3 worm cellular contexts compared by ENCODE assay signal in the genomic region with DNA sequence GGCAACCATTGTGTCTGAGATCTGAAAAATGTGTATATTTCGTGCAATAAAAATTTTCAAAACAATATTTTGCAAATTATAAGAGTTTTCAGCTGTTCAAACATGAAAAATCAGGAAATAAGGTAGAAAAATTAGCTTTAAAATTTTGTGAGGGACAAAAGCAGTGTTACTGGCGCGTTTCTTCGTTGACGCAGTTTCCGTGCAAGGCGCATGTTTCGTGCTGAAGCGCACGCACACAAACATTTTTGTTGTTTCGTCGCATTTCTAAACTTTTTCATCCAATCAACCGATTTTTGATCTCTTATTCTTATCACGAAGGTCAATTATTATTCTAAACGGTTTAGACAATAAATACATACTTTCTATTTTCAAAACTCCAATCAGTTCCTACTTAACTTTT.
TF ChIP-seq lines count a peak whose summit lies in the region.

nifk-1 (minus strand) TSS at position 27 of the 400 bp plus-strand sequence.

TF ChIP-seq in whole organism, L1 larva, 84 proteins besides CTCF, POLR2A, EP300 and RAD21 (continued from another document and continues in another):
- peak; percentile 10 for TF ChIP-seq fkh-10 (GFP tag; optimal IDR thresholded peaks at IDR 0.05; lab: Kevin White, UChicago)
- no peak for TF ChIP-seq ceh-88 (GFP tag; IDR thresholded peaks at IDR 0.05; lab: Robert Waterston, UW)
- TF ChIP-seq isw-1 (GFP tag; IDR thresholded peaks at IDR 0.05; lab: Robert Waterston, UW) = no peak
- no peak for TF ChIP-seq sox-4 (tag; optimal IDR thresholded peaks at IDR 0.05; lab: Kevin White, UChicago)
- peak; percentile 59 for TF ChIP-seq nhr-19 (GFP tag; conservative IDR thresholded peaks at IDR 0.05; lab: Robert Waterston, UW)
- no peak for TF ChIP-seq nhr-76 (tag; optimal IDR thresholded peaks at IDR 0.05; lab: Kevin White, UChicago)
- TF ChIP-seq zip-4 (GFP tag; optimal IDR thresholded peaks at IDR 0.05; lab: Kevin White, UChicago) = no peak
- TF ChIP-seq pqm-1 (tag; optimal IDR thresholded peaks at IDR 0.05; lab: Kevin White, UChicago) = no peak
- TF ChIP-seq efl-1 (optimal IDR thresholded peaks at IDR 0.05; lab: Kevin White, UChicago) = peak; percentile 66 to 78
- TF ChIP-seq efl-1 (GFP tag; optimal IDR thresholded peaks at IDR 0.05 in 1 of 2; lab: Kevin White, UChicago) = peak; percentile 75 to 94
- TF ChIP-seq nhr-84 (tag; optimal IDR thresholded peaks at IDR 0.05; lab: Kevin White, UChicago) = no peak
- peak; percentile 49 for TF ChIP-seq unc-130 (tag; optimal IDR thresholded peaks at IDR 0.05; lab: Kevin White, UChicago)
- peak; percentile 37 for TF ChIP-seq swsn-7 (tag; optimal IDR thresholded peaks at IDR 0.05; lab: Kevin White, UChicago)
- no peak for TF ChIP-seq lin-13 (GFP tag; optimal IDR thresholded peaks at IDR 0.05; lab: Kevin White, UChicago)
- no peak for TF ChIP-seq ztf-11 (tag; optimal IDR thresholded peaks at IDR 0.05; lab: Kevin White, UChicago)
- no peak for TF ChIP-seq nhr-12 (tag; optimal IDR thresholded peaks at IDR 0.05; lab: Kevin White, UChicago)
- TF ChIP-seq sptf-1 (tag; optimal IDR thresholded peaks at IDR 0.05; lab: Kevin White, UChicago) = no peak
- peak; percentile 75 to 84 for TF ChIP-seq lsy-2 (tag; optimal IDR thresholded peaks at IDR 0.05; lab: Kevin White, UChicago)
- peak; percentile 48 for TF ChIP-seq xbp-1 (tag; optimal IDR thresholded peaks at IDR 0.05; lab: Kevin White, UChicago)
- no peak for TF ChIP-seq nhr-28 (tag; optimal IDR thresholded peaks at IDR 0.05; lab: Kevin White, UChicago)
- no peak for TF ChIP-seq aha-1 (tag; optimal IDR thresholded peaks at IDR 0.05; lab: Kevin White, UChicago)
- peak; percentile 46 for TF ChIP-seq F16B12.6 (tag; optimal IDR thresholded peaks at IDR 0.05; lab: Kevin White, UChicago)
- TF ChIP-seq nhr-20 (tag; optimal IDR thresholded peaks at IDR 0.05; lab: Kevin White, UChicago) = peak; percentile 65
- TF ChIP-seq mef-2 (tag; optimal IDR thresholded peaks at IDR 0.05; lab: Kevin White, UChicago) = no peak
- TF ChIP-seq nhr-71 (tag; optimal IDR thresholded peaks at IDR 0.05; lab: Kevin White, UChicago) = peak; percentile 73
- TF ChIP-seq snpc-4 (tag; optimal IDR thresholded peaks at IDR 0.05; lab: Kevin White, UChicago) = peak; percentile 15
- TF ChIP-seq lin-35 (GFP tag; optimal IDR thresholded peaks at IDR 0.05; lab: Kevin White, UChicago) = peak; percentile 75 to 86
- peak; percentile 80 for TF ChIP-seq C16A3.4 (tag; optimal IDR thresholded peaks at IDR 0.05; lab: Kevin White, UChicago)
- peak; percentile 21 for TF ChIP-seq jun-1 (tag; optimal IDR thresholded peaks at IDR 0.05; lab: Kevin White, UChicago)
- TF ChIP-seq nhr-237 (tag; optimal IDR thresholded peaks at IDR 0.05; lab: Kevin White, UChicago) = no peak
- TF ChIP-seq zag-1 (tag; optimal IDR thresholded peaks at IDR 0.05; lab: Kevin White, UChicago) = no peak
- TF ChIP-seq ztf-4 (tag; optimal IDR thresholded peaks at IDR 0.05; lab: Kevin White, UChicago) = no peak
- peak; percentile 23 to 59 (median 43) for TF ChIP-seq ceh-82 (tag; optimal IDR thresholded peaks at IDR 0.05; lab: Kevin White, UChicago)
- TF ChIP-seq C04F5.9 (tag; optimal IDR thresholded peaks at IDR 0.05; lab: Kevin White, UChicago) = no peak
- no peak for TF ChIP-seq vab-15 (tag; optimal IDR thresholded peaks at IDR 0.05; lab: Kevin White, UChicago)
- no peak for TF ChIP-seq ceh-8 (GFP tag; optimal IDR thresholded peaks at IDR 0.05; lab: Kevin White, UChicago)
- TF ChIP-seq ets-5 (GFP tag; IDR thresholded peaks at IDR 0.05; lab: Robert Waterston, UW) = no peak
- peak; percentile 67 for TF ChIP-seq rnt-1 (tag; optimal IDR thresholded peaks at IDR 0.05; lab: Kevin White, UChicago)
- no peak for TF ChIP-seq nhr-11 (tag; optimal IDR thresholded peaks at IDR 0.05; lab: Kevin White, UChicago)
- TF ChIP-seq nhr-47 (tag; optimal IDR thresholded peaks at IDR 0.05; lab: Kevin White, UChicago) = peak; percentile 61
- TF ChIP-seq skn-1 (tag; optimal IDR thresholded peaks at IDR 0.05; lab: Kevin White, UChicago) = peak; percentile 28
- no peak for TF ChIP-seq mab-9 (GFP tag; IDR thresholded peaks at IDR 0.05; lab: Robert Waterston, UW)
- TF ChIP-seq unc-62 (GFP tag; optimal IDR thresholded peaks at IDR 0.05; lab: Kevin White, UChicago) = no peak
- TF ChIP-seq fos-1 (tag; optimal IDR thresholded peaks at IDR 0.05; lab: Kevin White, UChicago) = peak; percentile 10

TF ChIP-seq in whole organism, L3 larva, 47 proteins besides CTCF, POLR2A, EP300 and RAD21 (continued from another document):
- TF ChIP-seq fkh-10 (GFP tag; optimal IDR thresholded peaks at IDR 0.05; lab: Kevin White, UChicago) (no peak), fos-1 (tag; optimal IDR thresholded peaks at IDR 0.05; lab: Kevin White, UChicago) (no peak), ceh-9 (tag; optimal IDR thresholded peaks at IDR 0.05; lab: Kevin White, UChicago) (no peak), sea-2 (GFP tag; optimal IDR thresholded peaks at IDR 0.05; lab: Kevin White, UChicago) (no peak), fkh-2 (tag; optimal IDR thresholded peaks at IDR 0.05; lab: Kevin White, UChicago) (no peak), nhr-23 (tag; optimal IDR thresholded peaks at IDR 0.05; lab: Kevin White, UChicago) (peak; percentile 80), nhr-237 (tag; optimal IDR thresholded peaks at IDR 0.05; lab: Kevin White, UChicago) (no peak), ceh-82 (tag; optimal IDR thresholded peaks at IDR 0.05; lab: Kevin White, UChicago) (no peak), pha-4 (tag; optimal IDR thresholded peaks at IDR 0.05; lab: Kevin White, UChicago) (peak; percentile 86), unc-62 (GFP tag; optimal IDR thresholded peaks at IDR 0.05; lab: Kevin White, UChicago) (no peak), elt-1 (tag; optimal IDR thresholded peaks at IDR 0.05; lab: Kevin White, UChicago) (no peak), skn-1 (tag; optimal IDR thresholded peaks at IDR 0.05; lab: Kevin White, UChicago) (no peak), zag-1 (tag; optimal IDR thresholded peaks at IDR 0.05; lab: Kevin White, UChicago) (no peak), R02D3.7 (tag; optimal IDR thresholded peaks at IDR 0.05; lab: Kevin White, UChicago) (peak; percentile 8), pqm-1 (tag; optimal IDR thresholded peaks at IDR 0.05; lab: Kevin White, UChicago) (peak; percentile 12), nhr-12 (tag; optimal IDR thresholded peaks at IDR 0.05; lab: Kevin White, UChicago) (no peak), elt-3 (tag; optimal IDR thresholded peaks at IDR 0.05; lab: Kevin White, UChicago) (no peak), lsy-12 (tag; optimal IDR thresholded peaks at IDR 0.05; lab: Kevin White, UChicago) (no peak), nhr-76 (tag; optimal IDR thresholded peaks at IDR 0.05; lab: Kevin White, UChicago) (no peak), nhr-67 (tag; optimal IDR thresholded peaks at IDR 0.05; lab: Kevin White, UChicago) (no peak), egl-5 (tag; optimal IDR thresholded peaks at IDR 0.05; lab: Kevin White, UChicago) (no peak), ztf-4 (tag; optimal IDR thresholded peaks at IDR 0.05; lab: Kevin White, UChicago) (no peak), eor-1 (tag; optimal IDR thresholded peaks at IDR 0.05; lab: Kevin White, UChicago) (no peak), ZK546.5 (tag; optimal IDR thresholded peaks at IDR 0.05; lab: Kevin White, UChicago) (no peak), snpc-4 (tag; optimal IDR thresholded peaks at IDR 0.05; lab: Kevin White, UChicago) (peak; percentile 80), ztf-11 (tag; optimal IDR thresholded peaks at IDR 0.05; lab: Kevin White, UChicago) (no peak), ceh-28 (tag; optimal IDR thresholded peaks at IDR 0.05; lab: Kevin White, UChicago) (peak; percentile 8), nhr-11 (tag; optimal IDR thresholded peaks at IDR 0.05; lab: Kevin White, UChicago) (no peak), elt-2 (tag; optimal IDR thresholded peaks at IDR 0.05; lab: Kevin White, UChicago) (peak; percentile 67)

TF ChIP-seq in whole organism, young adult, 124 proteins besides CTCF, POLR2A, EP300 and RAD21 (continued from another document):
- peak; percentile 73 for TF ChIP-seq lin-54 (GFP tag; optimal IDR thresholded peaks at IDR 0.05; lab: Kevin White, UChicago)
- TF ChIP-seq lin-40 (tag; optimal IDR thresholded peaks at IDR 0.05; lab: Kevin White, UChicago) = peak; percentile 55
- TF ChIP-seq madf-6 (GFP tag; IDR thresholded peaks at IDR 0.05; lab: Robert Waterston, UW) = peak; percentile 65
- peak; percentile 3 for TF ChIP-seq tlf-1 (GFP tag; optimal IDR thresholded peaks at IDR 0.05; lab: Kevin White, UChicago)
- peak; percentile 7 for TF ChIP-seq ZK185.1 (tag; optimal IDR thresholded peaks at IDR 0.05; lab: Kevin White, UChicago; ENCODE audit: poor library complexity, severe bottlenecking)
- no peak for TF ChIP-seq B0035.1 (tag; optimal IDR thresholded peaks at IDR 0.05; lab: Kevin White, UChicago)
- TF ChIP-seq snpc-4 (GFP tag; optimal IDR thresholded peaks at IDR 0.05; lab: Kevin White, UChicago) = no peak
- peak in 3 of 4 experiments; percentile 28 to 69 (median 68) for TF ChIP-seq snpc-4 (tag; optimal IDR thresholded peaks at IDR 0.05; lab: Kevin White, UChicago)
- TF ChIP-seq ztf-18 (tag; optimal IDR thresholded peaks at IDR 0.05; lab: Kevin White, UChicago) = peak; percentile 95
- TF ChIP-seq madf-3 (GFP tag; IDR thresholded peaks at IDR 0.05; lab: Robert Waterston, UW) = 0 out of 2 replicates have a peak, but pooled peaks have one; percentile 14
